Worm (Caenorhabditis elegans) whole organism, L4 larva: ENCODE data around the gene exos-4.2.

Experiments
- F44E2.7 ChIP-seq: fragments of 200-800 bp; sonication (Bioruptor generic); IDR thresholded peaks from 2 replicates; pipeline ENCODE4 v2.1.2; 2022; ENCODE audit warnings: missing genetic modification characterization, missing compliant biosample characterization
- egl-43 ChIP-seq: fragments of 200-800 bp; sonication (Bioruptor generic); IDR thresholded peaks from 2 replicates; pipeline ENCODE4 v1.3.6; 2022; ENCODE audit warnings: missing genetic modification reagents, missing genetic modification characterization, missing compliant biosample characterization
- hif-1 ChIP-seq, 2 experiments: sonication (generic microtip); optimal IDR thresholded peaks; 2 replicates each; lab custom pipeline; 2016 to 2017; ENCODE audit warnings: missing compliant biosample characterization in 2 of 2, missing genetic modification characterization in 2 of 2, missing genetic modification reagents in 2 of 2, missing genotype in 2 of 2, mild to moderate bottlenecking in 1 of 2
- lin-39 ChIP-seq: fragments of 150-350 bp; optimal IDR thresholded peaks from 2 replicates; lab custom pipeline; 2014; ENCODE audit warnings: missing biosample characterization, missing genetic modification reagents, missing genetic modification characterization
- pqm-1 ChIP-seq: sonication (generic microtip); optimal IDR thresholded peaks from 2 replicates; lab custom pipeline; 2017; ENCODE audit warnings: missing biosample characterization, missing genetic modification characterization

DNA sequence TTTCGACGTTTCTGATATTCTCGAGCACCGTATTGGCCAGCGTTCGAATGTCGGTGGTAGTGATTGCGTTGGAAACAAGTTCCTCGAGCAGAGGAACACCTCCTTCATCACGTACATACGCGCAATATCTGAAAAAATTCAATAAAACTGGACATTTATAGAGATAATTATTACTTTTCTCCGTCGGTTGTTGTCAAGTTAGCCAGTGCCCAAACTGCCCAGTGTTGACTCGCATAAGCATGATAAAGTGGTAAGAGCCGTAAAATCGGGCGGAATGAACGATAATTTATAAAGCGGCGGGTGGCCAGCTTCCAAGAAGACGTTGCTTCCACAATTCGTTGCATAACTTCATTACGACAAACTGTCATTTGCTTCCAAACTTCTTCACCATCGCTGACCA, 23.6 kb downstream of the exos-4.2 start:
- no peak for TF ChIP-seq lin-39
- TF ChIP-seq hif-1 (tag; optimal IDR thresholded peaks at IDR 0.05; lab: Kevin White, UChicago), result no peak
- TF ChIP-seq egl-43 (GFP tag; lab: Robert Waterston, UW), result no peak
- no peak for TF ChIP-seq pqm-1 (tag; lab: Kevin White, UChicago)
- no peak for TF ChIP-seq F44E2.7 (GFP tag; lab: Robert Waterston, UW)
